Worm (Caenorhabditis elegans): ENCODE data around the gene cup-14.

DNA sequence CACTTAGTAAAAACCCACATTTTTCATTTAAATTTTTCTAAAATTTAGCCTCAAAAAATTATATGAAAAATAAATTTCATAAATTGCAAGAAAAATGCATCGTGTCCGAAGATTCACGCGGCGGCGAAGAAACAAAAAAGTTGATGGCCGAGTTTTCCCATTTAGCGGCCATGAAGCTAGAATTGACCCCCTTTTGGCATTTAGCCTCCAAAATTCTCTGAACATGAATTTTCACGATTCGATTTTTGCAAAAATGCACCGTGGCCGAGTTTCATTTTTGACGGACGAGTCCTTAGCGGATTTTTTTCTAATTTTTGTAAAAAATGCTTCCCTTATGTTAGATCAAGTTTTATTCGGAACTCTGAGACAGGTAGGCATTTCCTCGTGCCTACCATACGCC is 56.5 kb downstream of the cup-14 start:
- no peak for TF ChIP-seq him-1 (tag; optimal IDR thresholded peaks at IDR 0.05)
- TF ChIP-seq dao-5 (tag; optimal IDR thresholded peaks at IDR 0.05) = no peak
